Worm (Caenorhabditis elegans) whole organism, young adult: ENCODE results near the gene kqt-1.

Source experiments
- F10E7.11 ChIP-seq: sonication (generic microtip); optimal IDR thresholded peaks from 2 replicates; lab custom pipeline; 2017; ENCODE audit warnings: mild to moderate bottlenecking, missing genetic modification characterization, moderate library complexity, missing compliant biosample characterization
- F22D6.2 ChIP-seq: sonication (generic microtip); optimal IDR thresholded peaks from 2 replicates; lab custom pipeline; 2016; ENCODE audit warnings: mild to moderate bottlenecking, missing genetic modification characterization, missing compliant biosample characterization
- ama-1 ChIP-seq, 3 experiments: fragments of 150-350 bp in 1 of 3; sonication (generic microtip) in 2 of 3; optimal IDR thresholded peaks; 2 replicates each; lab custom pipeline; 2014 to 2018; ENCODE audit warnings: missing biosample characterization in 2 of 3, missing genetic modification characterization in 2 of 3, missing genetic modification reagents in 2 of 3
- athp-1 ChIP-seq: sonication (generic microtip); optimal IDR thresholded peaks from 2 replicates; lab custom pipeline; 2017; ENCODE audit warnings: mild to moderate bottlenecking, missing genetic modification characterization, missing compliant biosample characterization
- ceh-40 ChIP-seq: fragments of 200-800 bp; sonication (Bioruptor generic); IDR thresholded peaks from 2 replicates; pipeline ENCODE4 v1.3.6; 2022; ENCODE audit warnings: missing genetic modification characterization, missing compliant biosample characterization
- dpff-1 ChIP-seq: sonication (generic microtip); optimal IDR thresholded peaks from 2 replicates; lab custom pipeline; 2017; ENCODE audit warnings: mild to moderate bottlenecking, missing genetic modification characterization, missing compliant biosample characterization
- lsl-1 ChIP-seq: fragments of 200-800 bp; sonication (Bioruptor generic); optimal IDR thresholded peaks from 2 replicates; lab custom pipeline; 2018; ENCODE audit warnings: mild to moderate bottlenecking, missing genetic modification characterization, moderate library complexity, missing compliant biosample characterization
- unc-62 ChIP-seq: fragments of 150-350 bp; optimal IDR thresholded peaks from 2 replicates; lab custom pipeline; 2014; ENCODE audit warnings: missing biosample characterization, missing genetic modification reagents, missing genetic modification characterization
- ztf-25 ChIP-seq: fragments of 200-800 bp; sonication (Bioruptor generic); IDR thresholded peaks from 2 replicates; pipeline ENCODE4 v1.3.6; 2022; ENCODE audit warnings: missing genetic modification reagents, missing genetic modification characterization, missing compliant biosample characterization

DNA sequence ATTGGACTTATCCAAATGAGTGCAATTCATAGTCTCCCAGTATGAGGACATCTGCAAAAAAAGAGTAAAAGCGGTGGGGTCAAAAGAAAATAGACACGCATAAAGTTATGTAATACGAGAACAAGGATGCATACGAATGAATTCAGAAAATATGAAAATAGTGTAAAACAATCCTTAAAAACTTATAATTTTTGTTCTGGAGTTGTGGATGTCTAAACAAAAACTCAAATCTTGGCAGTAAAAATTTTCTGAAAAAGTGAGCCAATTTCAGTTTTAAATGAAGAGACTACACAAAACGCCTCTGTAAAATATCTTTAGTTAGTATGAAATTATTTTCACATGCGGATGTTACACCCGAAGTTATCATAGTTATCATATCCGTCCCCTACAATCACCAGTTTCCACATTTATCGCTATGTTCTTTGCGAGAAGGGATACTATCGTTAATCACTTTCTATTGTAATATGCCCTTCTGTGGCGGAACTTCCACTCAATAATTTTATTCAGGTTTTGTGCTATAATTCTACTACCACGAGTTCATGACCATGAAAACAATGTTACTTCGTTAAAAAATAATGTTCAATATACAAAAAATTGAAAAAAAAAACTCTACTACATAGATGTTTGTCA is 21.9 kb downstream of the kqt-1 start, which contains the start of gene nhr-120:
- TF ChIP-seq ztf-25 (GFP tag; lab: Robert Waterston, UW) (no peak), dpff-1 (tag; lab: Kevin White, UChicago) (no peak), lsl-1 (GFP tag; lab: Kevin White, UChicago) (no peak), F22D6.2 (tag; lab: Kevin White, UChicago) (no peak), athp-1 (no peak), ceh-40 (GFP tag; lab: Robert Waterston, UW) (no peak), ama-1 (optimal IDR thresholded peaks at IDR 0.05; lab: Kevin White, UChicago) (no peak), ama-1 (GFP tag; optimal IDR thresholded peaks at IDR 0.05; lab: Kevin White, UChicago) (no peak), unc-62 (GFP tag; lab: Kevin White, UChicago) (no peak), F10E7.11 (tag; lab: Kevin White, UChicago) (no peak)
